Worm (Caenorhabditis elegans): ENCODE data around the gene F53C3.3.

DNA sequence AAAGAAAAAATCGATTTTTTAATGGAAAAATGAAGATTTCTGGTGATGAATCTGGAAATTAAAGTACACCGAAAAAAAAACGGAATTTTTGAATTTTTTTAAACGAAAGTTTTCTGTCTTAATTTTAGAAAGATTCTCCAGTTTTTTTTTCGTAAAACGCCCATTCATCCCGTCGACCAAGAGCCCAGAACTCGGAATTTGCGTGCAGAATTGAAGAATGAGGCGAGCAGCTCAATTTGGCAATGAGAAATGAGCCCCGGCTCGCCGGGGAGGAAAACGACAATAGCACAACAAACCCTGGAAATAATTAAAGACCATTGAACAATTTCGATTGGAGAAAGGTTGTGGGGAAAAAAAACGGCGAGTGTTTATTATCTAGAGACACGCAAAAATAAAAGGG is 29.2 kb downstream of the F53C3.3 start:
- no peak for TF ChIP-seq Y53F4B.3 (GFP tag; IDR thresholded peaks at IDR 0.05)
- TF ChIP-seq lag-1 (GFP tag; IDR thresholded peaks at IDR 0.05): no peak
- no peak for TF ChIP-seq C06A6.2 (GFP tag; conservative IDR thresholded peaks at IDR 0.05)
- no peak for TF ChIP-seq K11D2.4 (GFP tag; IDR thresholded peaks at IDR 0.05)
- no peak for TF ChIP-seq snpc-4 (GFP tag; optimal IDR thresholded peaks at IDR 0.05)
- TF ChIP-seq snpc-4 (tag; optimal IDR thresholded peaks at IDR 0.05): no peak
